Worm (Caenorhabditis elegans) whole organism, L4 larva: ENCODE data around the gene elt-6.

Experiments
- F26F4.8 ChIP-seq: fragments of 200-800 bp; sonication (Bioruptor generic); conservative IDR thresholded peaks from 2 replicates; pipeline ENCODE4 v1.3.6; 2022; ENCODE audit warnings: missing genetic modification characterization, missing compliant biosample characterization
- F44E2.7 ChIP-seq: fragments of 200-800 bp; sonication (Bioruptor generic); IDR thresholded peaks from 2 replicates; pipeline ENCODE4 v2.1.2; 2022; ENCODE audit warnings: missing genetic modification characterization, missing compliant biosample characterization
- T20F7.1 ChIP-seq: fragments of 200-800 bp; sonication (Bioruptor generic); optimal IDR thresholded peaks from 2 replicates; lab custom pipeline; 2018; ENCODE audit warnings: mild to moderate bottlenecking, missing genetic modification characterization, missing compliant biosample characterization
- T26A8.4 ChIP-seq: fragments of 200-800 bp; sonication (Bioruptor generic); IDR thresholded peaks from 2 replicates; pipeline ENCODE4 v1.3.6; 2022; ENCODE audit warnings: missing genetic modification characterization, missing compliant biosample characterization
- Y48G9A.11 ChIP-seq: fragments of 200-800 bp; sonication (Bioruptor generic); IDR thresholded peaks from 2 replicates; pipeline ENCODE4 v1.3.6; 2022; ENCODE audit warnings: missing genetic modification reagents, missing genetic modification characterization, missing compliant biosample characterization
- Y75B8A.6 ChIP-seq: fragments of 200-800 bp; sonication (Bioruptor generic); IDR thresholded peaks from 2 replicates; pipeline ENCODE4 v1.3.6; 2022; ENCODE audit warnings: missing genetic modification reagents, missing genetic modification characterization, missing compliant biosample characterization
- ZK546.5 ChIP-seq, 2 experiments: sonication (generic microtip); optimal IDR thresholded peaks; 2 replicates each; lab custom pipeline; 2017; ENCODE audit warnings: missing biosample characterization in 2 of 2, missing genetic modification characterization in 2 of 2
- aha-1 ChIP-seq: fragments of 150-350 bp; peaks from one replicate; lab custom pipeline; 2014; ENCODE audit warnings: missing biosample characterization, missing genetic modification characterization
- ceh-32 ChIP-seq: sonication (generic microtip); optimal IDR thresholded peaks from 2 replicates; lab custom pipeline; 2016; ENCODE audit warnings: mild to moderate bottlenecking, missing genetic modification characterization, missing compliant biosample characterization; ENCODE audit not compliant: poor library complexity
- ceh-82 ChIP-seq: sonication (generic microtip); optimal IDR thresholded peaks from 2 replicates; lab custom pipeline; 2017; ENCODE audit warnings: missing biosample characterization, missing genetic modification characterization
- ctbp-1 ChIP-seq: fragments of 200-800 bp; sonication (Bioruptor generic); IDR thresholded peaks from 2 replicates; pipeline ENCODE4 v1.3.6; 2022; ENCODE audit warnings: missing genetic modification reagents, missing genetic modification characterization, missing compliant biosample characterization
- daf-16 ChIP-seq, 3 experiments: sonication (generic microtip); optimal IDR thresholded peaks; 2 replicates each; lab custom pipeline; 2016 to 2017; ENCODE audit warnings: missing genetic modification characterization in 3 of 3, missing genetic modification reagents in 3 of 3, mild to moderate bottlenecking in 2 of 3, missing compliant biosample characterization in 2 of 3, missing biosample characterization in 1 of 3, moderate library complexity in 1 of 3
- dpl-1 ChIP-seq: fragments of 150-350 bp; optimal IDR thresholded peaks from 2 replicates; lab custom pipeline; 2014; ENCODE audit warnings: missing biosample characterization, missing genetic modification reagents, missing genetic modification characterization
- duxl-1 ChIP-seq: sonication (generic microtip); optimal IDR thresholded peaks from 2 replicates; lab custom pipeline; 2016; ENCODE audit warnings: mild to moderate bottlenecking, missing genetic modification characterization, moderate library complexity, missing compliant biosample characterization; ENCODE audit not compliant: poor library complexity
- dve-1 ChIP-seq: sonication (generic microtip); optimal IDR thresholded peaks from 2 replicates; lab custom pipeline; 2017; ENCODE audit warnings: antibody characterized with exemption, mild to moderate bottlenecking, missing genetic modification characterization, missing compliant biosample characterization; ENCODE audit not compliant: insufficient read depth
- egl-43 ChIP-seq: fragments of 200-800 bp; sonication (Bioruptor generic); IDR thresholded peaks from 2 replicates; pipeline ENCODE4 v1.3.6; 2022; ENCODE audit warnings: missing genetic modification reagents, missing genetic modification characterization, missing compliant biosample characterization
- hif-1 ChIP-seq, 2 experiments: sonication (generic microtip); optimal IDR thresholded peaks; 2 replicates each; lab custom pipeline; 2016 to 2017; ENCODE audit warnings: missing compliant biosample characterization in 2 of 2, missing genetic modification characterization in 2 of 2, missing genetic modification reagents in 2 of 2, missing genotype in 2 of 2, mild to moderate bottlenecking in 1 of 2
- lin-15B ChIP-seq: fragments of 150-350 bp; sonication (generic microtip); optimal IDR thresholded peaks from 3 replicates; lab custom pipeline; 2014; ENCODE audit warnings: missing biosample characterization, missing genetic modification characterization
- lin-29 ChIP-seq: fragments of 200-800 bp; sonication (Bioruptor generic); IDR thresholded peaks from 2 replicates; pipeline ENCODE4 v1.3.6; 2022; ENCODE audit warnings: missing genetic modification reagents, missing genetic modification characterization, missing compliant biosample characterization
- lin-38 ChIP-seq: fragments of 200-800 bp; sonication (Bioruptor generic); IDR thresholded peaks from 2 replicates; pipeline ENCODE4 v1.3.6; 2022; ENCODE audit warnings: missing genetic modification reagents, missing genetic modification characterization, missing compliant biosample characterization
- lin-39 ChIP-seq: fragments of 150-350 bp; optimal IDR thresholded peaks from 2 replicates; lab custom pipeline; 2014; ENCODE audit warnings: missing biosample characterization, missing genetic modification reagents, missing genetic modification characterization
- lsy-2 ChIP-seq, 2 experiments: fragments of 150-350 bp in 1 of 2; sonication (generic microtip) in 1 of 2; optimal IDR thresholded peaks; 2 replicates each; lab custom pipeline; 2014 to 2017; ENCODE audit warnings: missing biosample characterization in 2 of 2, missing genetic modification characterization in 2 of 2
- mdl-1 ChIP-seq, 2 experiments: fragments of 150-350 bp in 1 of 2; sonication (generic microtip) in 1 of 2; optimal IDR thresholded peaks; 2 replicates each; lab custom pipeline; 2014 to 2017; ENCODE audit warnings: missing biosample characterization in 2 of 2, missing genetic modification characterization in 2 of 2
- mdt-29 ChIP-seq: fragments of 200-800 bp; sonication (Bioruptor generic); IDR thresholded peaks from 2 replicates; pipeline ENCODE4 v1.3.6; 2022; ENCODE audit warnings: missing genetic modification reagents, missing genetic modification characterization, missing compliant biosample characterization
- mep-1 ChIP-seq: fragments of 150-350 bp; sonication (generic microtip); optimal IDR thresholded peaks from 3 replicates; lab custom pipeline; 2014; ENCODE audit warnings: missing biosample characterization, missing genetic modification characterization
- mes-2 ChIP-seq: sonication (generic microtip); optimal IDR thresholded peaks from 2 replicates; lab custom pipeline; 2016; ENCODE audit warnings: missing genotype, mild to moderate bottlenecking, missing genetic modification characterization, missing compliant biosample characterization; ENCODE audit not compliant: poor library complexity, severe bottlenecking
- nhr-25 ChIP-seq: sonication (generic microtip); optimal IDR thresholded peaks from 2 replicates; lab custom pipeline; 2017; ENCODE audit warnings: missing genetic modification characterization, mild to moderate bottlenecking, missing compliant biosample characterization, antibody characterized with exemption, moderate library complexity, borderline replicate concordance; ENCODE audit not compliant: insufficient read depth
- nhr-77 ChIP-seq: fragments of 150-350 bp; optimal IDR thresholded peaks from 2 replicates; lab custom pipeline; 2014; ENCODE audit warnings: missing biosample characterization, missing genetic modification characterization
- rbr-2 ChIP-seq: sonication (generic microtip); optimal IDR thresholded peaks from 2 replicates; lab custom pipeline; 2016; ENCODE audit warnings: missing genotype, missing genetic modification characterization, missing compliant biosample characterization
- snpc-1.2 ChIP-seq: fragments of 200-800 bp; sonication (Bioruptor generic); IDR thresholded peaks from 2 replicates; pipeline ENCODE4 v1.3.6; 2022; ENCODE audit warnings: missing genetic modification reagents, missing genetic modification characterization, missing compliant biosample characterization
- snpc-4 ChIP-seq: fragments of 150-350 bp; optimal IDR thresholded peaks from 2 replicates; lab custom pipeline; 2014; ENCODE audit warnings: missing biosample characterization, missing genetic modification characterization
- tra-1 ChIP-seq: fragments of 200-800 bp; sonication (Bioruptor generic); IDR thresholded peaks from 2 replicates; pipeline ENCODE4 v1.3.6; 2022; ENCODE audit warnings: missing genetic modification reagents, missing genetic modification characterization, missing compliant biosample characterization
- unc-62 ChIP-seq, 3 experiments: fragments of 150-350 bp in 1 of 3; sonication (generic microtip); optimal IDR thresholded peaks in 2 of 3; peaks in 1 of 3; 1 replicate in 1 of 3; 2 replicates in 2 of 3; lab custom pipeline; 2014 to 2017; ENCODE audit warnings: missing biosample characterization in 3 of 3, missing genetic modification characterization in 3 of 3, missing genetic modification reagents in 3 of 3, missing genotype in 1 of 3
- vab-7 ChIP-seq: fragments of 200-800 bp; sonication (Bioruptor generic); IDR thresholded peaks from 2 replicates; pipeline ENCODE4 v1.3.6; 2022; ENCODE audit warnings: missing genetic modification reagents, missing genetic modification characterization, missing compliant biosample characterization

Gene elt-6

ce11 chrIV:1952312-1952711 lies 34.5 kb downstream of the elt-6 start:
- TF ChIP-seq snpc-1.2 (GFP tag; lab: Robert Waterston, UW) = no peak
- TF ChIP-seq ceh-32 (tag; lab: Kevin White, UChicago) = no peak
- TF ChIP-seq mdt-29 (GFP tag; lab: Robert Waterston, UW) = no peak
- TF ChIP-seq vab-7 = no peak
- no peak for TF ChIP-seq egl-43 (GFP tag; lab: Robert Waterston, UW)
- no peak for TF ChIP-seq hif-1 (tag; optimal IDR thresholded peaks at IDR 0.05; lab: Kevin White, UChicago)
- no peak for TF ChIP-seq tra-1 (GFP tag; lab: Robert Waterston, UW)
- TF ChIP-seq unc-62 (GFP tag; optimal IDR thresholded peaks at IDR 0.05 in 1 of 2; lab: Kevin White, UChicago) = no peak
- no peak for TF ChIP-seq unc-62 (tag; optimal IDR thresholded peaks at IDR 0.05; lab: Kevin White, UChicago)
- TF ChIP-seq ZK546.5 (tag; optimal IDR thresholded peaks at IDR 0.05; lab: Kevin White, UChicago) = no peak
- TF ChIP-seq F26F4.8 (GFP tag; lab: Robert Waterston, UW) = no peak
- TF ChIP-seq, all 104 proteins: peak for 0

- TF ChIP-seq lin-29 (GFP tag; lab: Robert Waterston, UW) = no peak
- TF ChIP-seq T26A8.4 = no peak
- TF ChIP-seq aha-1 (tag; lab: Kevin White, UChicago) = peak; percentile 53
- TF ChIP-seq dpl-1 (GFP tag; lab: Kevin White, UChicago) = peak; percentile 82
- peak; percentile 8 for TF ChIP-seq duxl-1
- peak; percentile 20 for TF ChIP-seq mep-1 (tag; lab: Kevin White, UChicago)
- TF ChIP-seq nhr-25 (tag; lab: Kevin White, UChicago) = no peak
- TF ChIP-seq rbr-2 (tag; lab: Kevin White, UChicago) = peak; percentile 38
- peak in 1 of 2 experiments; percentile 58 for TF ChIP-seq lsy-2 (tag; optimal IDR thresholded peaks at IDR 0.05; lab: Kevin White, UChicago)
- TF ChIP-seq mes-2 (tag; lab: Kevin White, UChicago) = peak; percentile 37
- no peak for TF ChIP-seq lin-39 (tag; lab: Kevin White, UChicago)
- no peak for TF ChIP-seq ctbp-1 (GFP tag; lab: Robert Waterston, UW)
- no peak for TF ChIP-seq nhr-77 (tag; lab: Kevin White, UChicago)
- peak; percentile 100 for TF ChIP-seq T20F7.1 (GFP tag; lab: Kevin White, UChicago)
- peak in 1 of 2 experiments; percentile 39 for TF ChIP-seq unc-62 (GFP tag; optimal IDR thresholded peaks at IDR 0.05 in 1 of 2; lab: Kevin White, UChicago)
- no peak for TF ChIP-seq unc-62 (tag; optimal IDR thresholded peaks at IDR 0.05; lab: Kevin White, UChicago)
- TF ChIP-seq snpc-4 = no peak
- TF ChIP-seq vab-7 = no peak
- TF ChIP-seq dve-1 (tag; lab: Kevin White, UChicago) = peak; percentile 22
- peak; percentile 39 for TF ChIP-seq lin-38 (GFP tag; lab: Robert Waterston, UW)
- TF ChIP-seq F44E2.7 (GFP tag; lab: Robert Waterston, UW) = no peak
- no peak for TF ChIP-seq Y75B8A.6
- TF ChIP-seq Y48G9A.11 (GFP tag; lab: Robert Waterston, UW) = peak; percentile 82
- TF ChIP-seq mdt-29 (GFP tag; lab: Robert Waterston, UW) = no peak
- TF ChIP-seq daf-16 (GFP tag; optimal IDR thresholded peaks at IDR 0.05; lab: Kevin White, UChicago) = no peak
- peak; percentile 27 for TF ChIP-seq daf-16 (tag; optimal IDR thresholded peaks at IDR 0.05; lab: Kevin White, UChicago)
- TF ChIP-seq mdl-1 (tag; optimal IDR thresholded peaks at IDR 0.05; lab: Kevin White, UChicago) = no peak
- no peak for TF ChIP-seq lin-15B (tag; lab: Kevin White, UChicago)
- TF ChIP-seq F26F4.8 (GFP tag; lab: Robert Waterston, UW) = no peak
Measured at ce11 chrIV:1953132-1953629, 35.4 kb downstream of the elt-6 start, which contains the start of gene F52C12.2. Gene F52C12.2, plus strand, starts transcription at chrIV:1953579.

- no peak for TF ChIP-seq ceh-82
- peak in 1 of 2 experiments; percentile 42 for TF ChIP-seq unc-62 (GFP tag; optimal IDR thresholded peaks at IDR 0.05 in 1 of 2; lab: Kevin White, UChicago)
- TF ChIP-seq unc-62 (tag; optimal IDR thresholded peaks at IDR 0.05; lab: Kevin White, UChicago) = no peak
Measured at ce11 chrIV:1956411-1956810, 38.6 kb downstream of the elt-6 start, which contains the start of gene F52C12.6. Gene F52C12.6, plus strand, starts transcription at chrIV:1956711.
